Fruit fly (Drosophila melanogaster): ENCODE results near the gene CG34384.

Gene CG34384

dm6 chr3R:7894586-7894985 lies 80.4 kb downstream of the CG34384 start (continued):
- no peak for TF ChIP-seq CG11902 (GFP tag; optimal IDR thresholded peaks at IDR 0.05)
- no peak for TF ChIP-seq fkh (GFP tag; optimal IDR thresholded peaks at IDR 0.05)
- no peak for TF ChIP-seq Sox14 (GFP tag; optimal IDR thresholded peaks at IDR 0.05)
- TF ChIP-seq Lpt (GFP tag; optimal IDR thresholded peaks at IDR 0.05), result no peak
- no peak for TF ChIP-seq Sox102F (GFP tag; optimal IDR thresholded peaks at IDR 0.05)
- TF ChIP-seq OdsH (GFP tag; optimal IDR thresholded peaks at IDR 0.05), result no peak
- TF ChIP-seq CG6792 (GFP tag; optimal IDR thresholded peaks at IDR 0.05), result no peak
- no peak for TF ChIP-seq cyc (GFP tag; optimal IDR thresholded peaks at IDR 0.05)
- TF ChIP-seq svp (GFP tag), result no peak
- no peak for TF ChIP-seq Hr39 (GFP tag; optimal IDR thresholded peaks at IDR 0.05)
- no peak for TF ChIP-seq esn (GFP tag; optimal IDR thresholded peaks at IDR 0.05)
- TF ChIP-seq CG7368 (GFP tag; optimal IDR thresholded peaks at IDR 0.05), result no peak
- no peak for TF ChIP-seq CG15336 (GFP tag; IDR thresholded peaks at IDR 0.05)
- no peak for TF ChIP-seq lz (GFP tag; optimal IDR thresholded peaks at IDR 0.05)

dm6 chr3R:7895457-7895856 lies 81.3 kb downstream of the CG34384 start:
- TF ChIP-seq Eip78C (GFP tag) (peak; percentile 98), Lpt (GFP tag; optimal IDR thresholded peaks at IDR 0.05) (peak; percentile 94), Hr4 (GFP tag; optimal IDR thresholded peaks at IDR 0.05) (peak; percentile 93), CG6808 (GFP tag; optimal IDR thresholded peaks at IDR 0.05) (no peak), dsx (GFP tag; optimal IDR thresholded peaks at IDR 0.05; ENCODE audit: poor library complexity, severe bottlenecking) (peak; percentile 96), Ets21C (GFP tag; optimal IDR thresholded peaks at IDR 0.05) (no peak), CG8632 (GFP tag; optimal IDR thresholded peaks at IDR 0.05) (peak; percentile 83), CG8119 (GFP tag; IDR thresholded peaks at IDR 0.05) (peak; percentile 96), Gug (GFP tag; IDR thresholded peaks at IDR 0.05) (peak; percentile 89), fd59A (GFP tag; optimal IDR thresholded peaks at IDR 0.05) (peak; percentile 78), dac (GFP tag; optimal IDR thresholded peaks at IDR 0.05) (peak; percentile 84), CG4318 (GFP tag; optimal IDR thresholded peaks at IDR 0.05) (no peak), CG3032 (tag; optimal IDR thresholded peaks at IDR 0.05) (peak; percentile 87), Blimp-1 (GFP tag; optimal IDR thresholded peaks at IDR 0.05) (no peak), achi (GFP tag; optimal IDR thresholded peaks at IDR 0.05) (peak; percentile 85), CG11902 (GFP tag; optimal IDR thresholded peaks at IDR 0.05) (peak; percentile 69), spab (GFP tag; optimal IDR thresholded peaks at IDR 0.05) (peak; percentile 83), acj6 (GFP tag; optimal IDR thresholded peaks at IDR 0.05) (peak; percentile 75), Sox14 (GFP tag; optimal IDR thresholded peaks at IDR 0.05) (no peak), Eip75B (GFP tag; optimal IDR thresholded peaks at IDR 0.05) (peak; percentile 90), OdsH (GFP tag; optimal IDR thresholded peaks at IDR 0.05) (peak; percentile 76), CG10631 (GFP tag; optimal IDR thresholded peaks at IDR 0.05) (peak; percentile 82), Eip93F (GFP tag; optimal IDR thresholded peaks at IDR 0.05) (no peak), fd85E (GFP tag; optimal IDR thresholded peaks at IDR 0.05) (peak; percentile 64), svp (GFP tag) (no peak), vri (GFP tag; optimal IDR thresholded peaks at IDR 0.05) (no peak), CG10669 (GFP tag; optimal IDR thresholded peaks at IDR 0.05) (peak; percentile 89), CG31627 (GFP tag; optimal IDR thresholded peaks at IDR 0.05) (no peak), fkh (GFP tag; optimal IDR thresholded peaks at IDR 0.05) (peak; percentile 55), Met (GFP tag; optimal IDR thresholded peaks at IDR 0.05) (no peak), Sox15 (GFP tag; optimal IDR thresholded peaks at IDR 0.05) (peak; percentile 55), CG34406 (GFP tag; optimal IDR thresholded peaks at IDR 0.05) (peak; percentile 82), Ets96B (tag; optimal IDR thresholded peaks at IDR 0.05) (peak; percentile 91), CG6854 (GFP tag; optimal IDR thresholded peaks at IDR 0.05) (peak; percentile 36), CG1621 (tag; optimal IDR thresholded peaks at IDR 0.05) (peak; percentile 83), Sox102F (GFP tag; optimal IDR thresholded peaks at IDR 0.05) (no peak), CG3919 (GFP tag; optimal IDR thresholded peaks at IDR 0.05) (no peak), CG7368 (GFP tag; optimal IDR thresholded peaks at IDR 0.05) (peak; percentile 88), CG11294 (GFP tag; IDR thresholded peaks at IDR 0.05) (peak; percentile 81), CG15336 (GFP tag; IDR thresholded peaks at IDR 0.05) (peak; percentile 98), Hr38 (GFP tag; optimal IDR thresholded peaks at IDR 0.05) (no peak), pdm3 (GFP tag; optimal IDR thresholded peaks at IDR 0.05) (peak; percentile 86), CG8319 (GFP tag; optimal IDR thresholded peaks at IDR 0.05) (peak; percentile 85), cyc (GFP tag; optimal IDR thresholded peaks at IDR 0.05) (peak; percentile 55), Smox (GFP tag; optimal IDR thresholded peaks at IDR 0.05) (no peak), CG32006 (GFP tag; optimal IDR thresholded peaks at IDR 0.05) (peak; percentile 92)

Data from whole organism, prepupa.